Fruit fly (Drosophila melanogaster): ENCODE data around the gene CG17650.
A peak's percentile ranks its signal among the peaks of the same experiment; 100 is the strongest.

The CG17650 gene

dm6 chr2L:1730914-1731313 lies 28.0 kb downstream of the CG17650 start:
- TF ChIP-seq noc (tag; optimal IDR thresholded peaks at IDR 0.05) = peak; percentile 80

- peak; percentile 74 for TF ChIP-seq noc (tag; optimal IDR thresholded peaks at IDR 0.05)
These were observed 29.3 kb downstream of the CG17650 start, which contains the start of the genes Eno and CG31937 for dm6 chr2L:1729607-1730011. Eno (minus strand) TSS chr2L:1729636. CG31937 (plus strand) TSS chr2L:1729887.

dm6 chr2L:1728620-1728944 lies 30.3 kb downstream of the CG17650 start, which contains the start of gene Rrp40:
Rrp40 (plus strand) TSS chr2L:1728732.
- no peak for TF ChIP-seq noc (tag; optimal IDR thresholded peaks at IDR 0.05)

- peak; percentile 100 for TF ChIP-seq noc (tag; optimal IDR thresholded peaks at IDR 0.05)
These were observed 30.9 kb downstream of the CG17650 start for dm6 chr2L:1727826-1728619.

dm6 chr2L:1727162-1727825 lies 31.6 kb downstream of the CG17650 start:
- no peak for TF ChIP-seq noc (tag; optimal IDR thresholded peaks at IDR 0.05)

- TF ChIP-seq noc (tag; optimal IDR thresholded peaks at IDR 0.05) = no peak
These were observed 34.3 kb downstream of the CG17650 start for dm6 chr2L:1724592-1724940.

dm6 chr2L:1723937-1724591 lies 34.8 kb downstream of the CG17650 start, which contains the start of gene Rim2:
Rim2 (minus strand) TSS chr2L:1724388.
- no peak for TF ChIP-seq noc (tag; optimal IDR thresholded peaks at IDR 0.05)

- no peak for TF ChIP-seq noc (tag; optimal IDR thresholded peaks at IDR 0.05)
These were observed 35.6 kb downstream of the CG17650 start for dm6 chr2L:1723135-1723936.

- TF ChIP-seq noc (tag; optimal IDR thresholded peaks at IDR 0.05) = no peak
These were observed 36.6 kb downstream of the CG17650 start for dm6 chr2L:1722260-1722659.

dm6 chr2L:1720846-1721506 lies 37.9 kb downstream of the CG17650 start:
- peak; percentile 51 for TF ChIP-seq noc (tag; optimal IDR thresholded peaks at IDR 0.05)

- peak; percentile 61 for TF ChIP-seq noc (tag; optimal IDR thresholded peaks at IDR 0.05)
These were observed 38.9 kb downstream of the CG17650 start for dm6 chr2L:1719971-1720370.

dm6 chr2L:1717247-1717646 lies 41.6 kb downstream of the CG17650 start:
- TF ChIP-seq noc (tag; optimal IDR thresholded peaks at IDR 0.05) = no peak

dm6 chr2L:1715699-1716333 lies 43.1 kb downstream of the CG17650 start, which contains the start of gene frtz:
frtz (minus strand) TSS chr2L:1715851.
- TF ChIP-seq noc (tag; optimal IDR thresholded peaks at IDR 0.05) = peak; percentile 60

dm6 chr2L:1710224-1710623 lies 48.7 kb downstream of the CG17650 start, which contains the start of the genes CG17660 and mRpL48:
CG17660 (minus strand) TSS chr2L:1710421.
mRpL48 (plus strand) TSS chr2L:1710462.
- TF ChIP-seq noc (tag; optimal IDR thresholded peaks at IDR 0.05) = no peak

dm6 chr2L:1709316-1709715 lies 49.6 kb downstream of the CG17650 start:
- no peak for TF ChIP-seq noc (tag; optimal IDR thresholded peaks at IDR 0.05)
